Worm (Caenorhabditis elegans): Measurements from ENCODE around the gene emc-3.

The emc-3 gene

DNA sequence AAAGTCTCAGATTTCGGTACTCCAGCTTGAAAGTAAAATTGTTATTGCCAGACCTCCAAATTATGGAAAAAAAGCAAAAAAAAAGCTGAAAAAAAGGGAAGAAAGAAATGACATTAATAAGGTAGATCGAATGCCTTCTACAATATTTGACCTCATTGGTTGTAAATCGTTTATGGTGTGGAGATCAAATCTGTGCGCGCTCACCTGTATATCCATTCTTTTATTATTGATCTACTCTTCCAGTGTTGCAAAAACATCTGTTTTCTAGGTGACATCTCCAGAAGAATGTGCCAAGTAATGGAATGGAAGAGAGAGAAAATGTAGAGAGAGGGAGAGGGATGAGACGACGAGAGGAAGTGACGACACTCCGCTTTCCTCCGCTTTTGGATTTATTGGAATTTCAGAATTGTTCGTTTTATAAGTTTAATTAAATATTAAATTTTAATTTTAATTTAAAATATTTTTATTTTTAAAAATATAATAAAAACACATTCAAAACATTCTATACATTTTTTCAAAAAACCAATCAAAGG, 34.1 kb upstream of the emc-3 start, which contains the start of the genes pik-1 and aptf-2 (continued):
- TF ChIP-seq lin-35 (GFP tag; optimal IDR thresholded peaks at IDR 0.05) (peak in 1 of 3 experiments; percentile 3), lin-54 (GFP tag; optimal IDR thresholded peaks at IDR 0.05) (peak; percentile 15)

- no peak for TF ChIP-seq xnd-1 (tag; optimal IDR thresholded peaks at IDR 0.05)
- no peak for TF ChIP-seq Y53F4B.3 (GFP tag; IDR thresholded peaks at IDR 0.05)
- peak; percentile 28; the same call in 1 of the 2 replicates for TF ChIP-seq hmg-1.2 (GFP tag; IDR thresholded peaks at IDR 0.05)
- no peak for TF ChIP-seq nfyb-1 (GFP tag; IDR thresholded peaks at IDR 0.05)
- TF ChIP-seq tbp1 (GFP tag; optimal IDR thresholded peaks at IDR 0.05), result no peak
- TF ChIP-seq him-1 (tag; optimal IDR thresholded peaks at IDR 0.05), result no peak
- TF ChIP-seq B0336.3 (GFP tag; IDR thresholded peaks at IDR 0.05), result no peak
Measured at ce11 chrIV:13412845-13413383, 31.2 kb upstream of the emc-3 start, which contains the start of gene gcl-1. TSS of gene gcl-1 (minus strand) at chrIV:13412895.

- TF ChIP-seq hrde-1 (tag; optimal IDR thresholded peaks at IDR 0.05; ENCODE audit: borderline replicate concordance) (no peak), D2030.7 (GFP tag; IDR thresholded peaks at IDR 0.05) (no peak), nfyb-1 (GFP tag; IDR thresholded peaks at IDR 0.05) (no peak), F22D6.2 (tag; optimal IDR thresholded peaks at IDR 0.05) (no peak), lsy-27 (tag; optimal IDR thresholded peaks at IDR 0.05; ENCODE audit: borderline replicate concordance, insufficient read depth) (no peak), nfya-1 (tag; optimal IDR thresholded peaks at IDR 0.05; ENCODE audit: borderline replicate concordance, insufficient read depth) (no peak), cebp-1 (GFP tag; IDR thresholded peaks at IDR 0.05) (no peak), cebp-1 (tag; optimal IDR thresholded peaks at IDR 0.05) (no peak), atf-7 (tag; optimal IDR thresholded peaks at IDR 0.05) (no peak)
Measured at ce11 chrIV:13408018-13408417, 26.3 kb upstream of the emc-3 start, which contains the start of gene Y62E10A.19. TSS of gene Y62E10A.19 (minus strand) at chrIV:13408306.

ce11 chrIV:13400456-13401364, 19.0 kb upstream of the emc-3 start, which contains the start of the genes memi-2 and cyp-31A5:
TSS of gene memi-2 (minus strand) at chrIV:13400506.
TSS of gene cyp-31A5 (plus strand) at chrIV:13401289.
- TF ChIP-seq mes-4 (tag; optimal IDR thresholded peaks at IDR 0.05) (no peak), F52B5.7 (tag; optimal IDR thresholded peaks at IDR 0.05) (no peak), lin-54 (GFP tag; optimal IDR thresholded peaks at IDR 0.05) (no peak), Y56A3A.18 (GFP tag; IDR thresholded peaks at IDR 0.05) (no peak), F49E8.2 (tag; optimal IDR thresholded peaks at IDR 0.05; ENCODE audit: insufficient read depth) (no peak), efl-1 (GFP tag; optimal IDR thresholded peaks at IDR 0.05) (peak; percentile 64), snpc-1.3 (tag; optimal IDR thresholded peaks at IDR 0.05; ENCODE audit: insufficient read depth) (peak; percentile 17), ztf-22 (GFP tag; optimal IDR thresholded peaks at IDR 0.05) (no peak), ceh-91 (GFP tag; IDR thresholded peaks at IDR 0.05) (0 out of 2 replicates have a peak, but pooled peaks have one; percentile 32), unc-62 (GFP tag; optimal IDR thresholded peaks at IDR 0.05) (no peak), T07F8.4 (tag; optimal IDR thresholded peaks at IDR 0.05) (no peak), ztf-25 (GFP tag; IDR thresholded peaks at IDR 0.05) (no peak), C17E4.6 (GFP tag; IDR thresholded peaks at IDR 0.05) (no peak), attf-6 (GFP tag; IDR thresholded peaks at IDR 0.05) (no peak), snpc-1.1 (tag; optimal IDR thresholded peaks at IDR 0.05; ENCODE audit: insufficient read depth) (no peak), rec-8 (tag; optimal IDR thresholded peaks at IDR 0.05) (no peak), bed-1 (GFP tag; IDR thresholded peaks at IDR 0.05) (no peak), ceh-100 (GFP tag; IDR thresholded peaks at IDR 0.05) (no peak), K12H6.12 (tag; optimal IDR thresholded peaks at IDR 0.05) (no peak), cebp-1 (GFP tag; IDR thresholded peaks at IDR 0.05) (no peak), cebp-1 (tag; optimal IDR thresholded peaks at IDR 0.05) (no peak), F57C9.4 (tag; optimal IDR thresholded peaks at IDR 0.05) (no peak), Y67H2A.10 (GFP tag; conservative IDR thresholded peaks at IDR 0.05) (no peak), mcd-1 (GFP tag; IDR thresholded peaks at IDR 0.05) (no peak), ceh-27 (GFP tag; optimal IDR thresholded peaks at IDR 0.05) (no peak)

Measured in whole organism, young adult.